Fruit fly (Drosophila melanogaster): ENCODE data around the gene CG16711.

Gene CG16711

DNA sequence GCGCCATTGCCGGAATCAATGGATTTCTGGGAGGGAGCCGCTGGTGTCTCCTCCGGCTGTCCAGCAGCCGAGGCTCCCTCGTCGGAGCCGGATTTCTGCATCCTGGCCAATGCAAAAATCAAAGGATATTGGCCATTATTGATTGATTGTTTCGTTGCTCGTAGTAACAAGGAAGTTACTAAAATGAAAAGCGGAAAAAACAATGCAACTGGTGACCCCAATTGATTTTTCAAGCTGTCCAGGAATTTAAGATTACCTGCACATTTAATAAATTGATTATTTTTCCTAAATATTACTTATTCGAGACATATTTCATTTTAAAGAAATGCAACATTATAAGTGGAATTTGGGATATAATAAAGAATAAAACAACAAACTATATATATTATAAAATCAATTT, 636 bp upstream of the CG16711 start, which contains the start of gene CG6761:
Gene CG6761, minus strand, starts transcription at position 101 of the 400 bp plus-strand sequence.
- TF ChIP-seq Myc (optimal IDR thresholded peaks at IDR 0.05) (no peak), OdsH (GFP tag; optimal IDR thresholded peaks at IDR 0.05) (no peak), dl (GFP tag; optimal IDR thresholded peaks at IDR 0.05; ENCODE audit: insufficient read depth in 1 of 2, partially characterized antibody in 2 of 2) (no peak), sage (GFP tag; optimal IDR thresholded peaks at IDR 0.05) (no peak), usp (GFP tag; optimal IDR thresholded peaks at IDR 0.05) (no peak), rgr (GFP tag; optimal IDR thresholded peaks at IDR 0.05) (no peak), ey (GFP tag; optimal IDR thresholded peaks at IDR 0.05) (no peak), Dfd (GFP tag; optimal IDR thresholded peaks at IDR 0.05) (no peak), Abd-B (GFP tag; optimal IDR thresholded peaks at IDR 0.05) (no peak), Sp1 (GFP tag; optimal IDR thresholded peaks at IDR 0.05) (no peak), Rel (GFP tag; optimal IDR thresholded peaks at IDR 0.05) (no peak), Rel (tag; optimal IDR thresholded peaks at IDR 0.05) (no peak), tai (GFP tag; optimal IDR thresholded peaks at IDR 0.05) (no peak), br (GFP tag; optimal IDR thresholded peaks at IDR 0.05) (no peak)

dm6 chr3L:9705591-9705990, 1.5 kb downstream of the CG16711 start:
- TF ChIP-seq tai (GFP tag; optimal IDR thresholded peaks at IDR 0.05) = no peak

DNA sequence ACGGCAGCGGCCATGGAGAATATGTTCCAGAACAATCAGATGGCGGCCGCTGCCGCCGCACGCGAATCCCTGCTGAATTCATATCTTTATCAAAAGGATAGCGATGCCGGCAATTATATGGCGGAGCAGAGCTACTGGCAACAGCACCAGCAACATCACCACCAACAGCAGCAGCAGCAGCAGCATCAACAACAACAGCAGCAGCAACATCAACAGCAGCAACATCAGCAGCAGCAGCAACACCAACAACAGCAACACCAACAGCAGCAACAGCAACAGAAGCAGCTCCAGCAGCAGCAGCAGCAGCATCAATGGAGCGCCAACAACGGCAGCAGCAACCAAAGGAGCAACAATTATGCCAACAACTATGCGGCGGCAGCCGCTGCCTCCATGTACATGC, 4.7 kb downstream of the CG16711 start:
- TF ChIP-seq Dfd (GFP tag; optimal IDR thresholded peaks at IDR 0.05) = peak; percentile 96
- TF ChIP-seq Rel (GFP tag; optimal IDR thresholded peaks at IDR 0.05) = no peak
- no peak for TF ChIP-seq Rel (tag; optimal IDR thresholded peaks at IDR 0.05)

- TF ChIP-seq HLH106 (tag; optimal IDR thresholded peaks at IDR 0.05) (no peak), Rel (GFP tag; optimal IDR thresholded peaks at IDR 0.05) (no peak), Rel (tag; optimal IDR thresholded peaks at IDR 0.05) (peak; percentile 95)
Observed at dm6 chr3L:9711203-9711602, 7.1 kb downstream of the CG16711 start.

DNA sequence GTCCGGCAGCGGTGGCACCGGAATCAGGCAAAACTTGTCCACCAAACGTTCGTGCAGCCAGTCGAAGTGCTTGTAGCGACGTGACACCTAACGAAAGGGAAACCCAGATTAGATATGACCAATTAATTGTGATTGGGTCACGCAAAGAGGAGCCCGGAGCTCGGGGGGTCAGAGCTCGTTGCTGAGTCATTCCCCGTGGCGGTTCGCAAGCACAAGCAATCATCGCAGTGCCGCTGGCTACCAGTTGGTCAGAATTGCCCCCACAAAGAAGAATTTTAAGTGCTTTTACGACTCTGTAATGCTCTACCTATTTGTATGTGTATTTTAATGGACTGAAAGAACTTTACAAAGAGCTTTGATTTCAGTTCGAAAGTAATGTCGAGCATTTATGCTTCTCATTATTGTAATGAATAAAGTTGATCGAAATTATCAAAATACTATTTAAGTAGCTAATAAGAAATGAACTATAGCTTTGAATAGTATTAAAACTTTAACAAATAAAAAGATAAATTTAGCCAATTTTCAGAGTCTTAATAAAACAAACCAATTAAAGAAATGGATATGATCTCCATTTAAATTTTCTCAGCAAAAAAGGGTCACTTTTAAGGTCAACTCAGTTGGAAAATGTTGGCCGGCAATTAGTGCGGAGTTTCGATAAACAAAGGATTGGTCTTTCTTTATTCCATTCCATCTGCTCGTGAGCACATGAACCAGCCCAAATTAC, 8.1 kb downstream of the CG16711 start:
- TF ChIP-seq tai (GFP tag; optimal IDR thresholded peaks at IDR 0.05) = no peak
- peak; percentile 39 for TF ChIP-seq h (GFP tag; optimal IDR thresholded peaks at IDR 0.05)
- TF ChIP-seq OdsH (GFP tag; optimal IDR thresholded peaks at IDR 0.05) = peak; percentile 19
- no peak for TF ChIP-seq CG9705 (GFP tag; optimal IDR thresholded peaks at IDR 0.05)
- no peak for TF ChIP-seq br (GFP tag; optimal IDR thresholded peaks at IDR 0.05)
- TF ChIP-seq ey (GFP tag; optimal IDR thresholded peaks at IDR 0.05) = peak; percentile 16
- TF ChIP-seq CrebA (GFP tag; optimal IDR thresholded peaks at IDR 0.05; ENCODE audit: borderline replicate concordance) = no peak
- peak; percentile 24 for TF ChIP-seq psq (GFP tag; optimal IDR thresholded peaks at IDR 0.05)
- TF ChIP-seq foxo (GFP tag; optimal IDR thresholded peaks at IDR 0.05) = peak in 1 of 2 experiments; percentile 40
- TF ChIP-seq usp (GFP tag; optimal IDR thresholded peaks at IDR 0.05) = no peak
- TF ChIP-seq Jra (GFP tag; optimal IDR thresholded peaks at IDR 0.05) = no peak
- TF ChIP-seq HLH106 (tag; optimal IDR thresholded peaks at IDR 0.05) = no peak

dm6 chr3L:9713383-9713827, 9.3 kb downstream of the CG16711 start, which contains the start of gene SH3PX1:
SH3PX1 (minus strand) TSS chr3L:9713827.
- TF ChIP-seq Hr83 (GFP tag; optimal IDR thresholded peaks at IDR 0.05; ENCODE audit: poor library complexity, severe bottlenecking) = peak; percentile 30
- no peak for TF ChIP-seq Rel (GFP tag; optimal IDR thresholded peaks at IDR 0.05)
- TF ChIP-seq Rel (tag; optimal IDR thresholded peaks at IDR 0.05) = peak; percentile 40
- no peak for TF ChIP-seq lola (GFP tag; optimal IDR thresholded peaks at IDR 0.05)

DNA sequence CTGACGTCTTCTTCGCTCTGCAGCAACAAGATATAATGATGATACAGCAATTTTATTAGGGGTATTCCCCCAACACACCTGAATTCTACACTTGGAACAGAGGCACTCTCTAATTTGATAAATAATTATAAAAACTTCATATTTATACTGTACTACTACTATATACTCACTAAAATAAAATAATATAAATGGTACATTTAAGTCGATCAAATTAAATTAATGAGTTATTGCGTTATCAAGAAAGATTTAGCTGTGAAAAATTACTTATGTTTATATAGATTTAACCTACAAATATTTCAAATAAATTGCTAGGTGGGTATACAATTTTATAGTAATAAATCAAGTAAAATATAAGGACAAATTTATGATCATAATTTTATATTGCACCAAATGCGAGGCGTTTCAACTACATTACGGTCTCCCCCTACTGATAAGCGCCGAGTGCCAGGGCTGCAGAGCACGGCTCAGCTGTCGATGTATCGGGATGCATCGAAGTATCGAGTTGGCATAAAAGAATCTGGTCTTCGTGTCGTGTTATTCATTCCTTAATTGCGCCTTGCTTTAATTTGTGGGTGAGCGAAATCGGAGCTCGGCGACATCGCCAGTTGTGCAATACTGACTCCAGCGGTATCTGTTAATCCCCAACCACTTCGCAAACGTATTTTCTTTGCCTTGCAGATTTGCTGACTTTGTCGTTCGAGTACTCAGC, 9.9 kb downstream of the CG16711 start, which contains the start of gene vsg:
Gene vsg, plus strand, starts transcription at position 497 of the 709 bp plus-strand sequence.
- TF ChIP-seq CG9705 (GFP tag; optimal IDR thresholded peaks at IDR 0.05) = peak; percentile 51
- no peak for TF ChIP-seq lola (GFP tag; optimal IDR thresholded peaks at IDR 0.05)
- TF ChIP-seq Abd-B (GFP tag; optimal IDR thresholded peaks at IDR 0.05) = no peak
- TF ChIP-seq woc (GFP tag; optimal IDR thresholded peaks at IDR 0.05) = peak; percentile 47
- TF ChIP-seq psq (GFP tag; optimal IDR thresholded peaks at IDR 0.05) = peak; percentile 62
- no peak for TF ChIP-seq sage (GFP tag; optimal IDR thresholded peaks at IDR 0.05)
- no peak for TF ChIP-seq GATAd (GFP tag; optimal IDR thresholded peaks at IDR 0.05)
- peak; percentile 75 for TF ChIP-seq sv (GFP tag; optimal IDR thresholded peaks at IDR 0.05)
- TF ChIP-seq Hr83 (GFP tag; optimal IDR thresholded peaks at IDR 0.05; ENCODE audit: poor library complexity, severe bottlenecking) = peak; percentile 69
- peak; percentile 4 for TF ChIP-seq Myc (optimal IDR thresholded peaks at IDR 0.05)
- TF ChIP-seq Mio (GFP tag; optimal IDR thresholded peaks at IDR 0.05) = no peak
- TF ChIP-seq br (GFP tag; optimal IDR thresholded peaks at IDR 0.05) = no peak
- TF ChIP-seq pan (optimal IDR thresholded peaks at IDR 0.05) = no peak
- TF ChIP-seq jim (GFP tag; optimal IDR thresholded peaks at IDR 0.05) = no peak
- peak in 1 of 2 experiments; percentile 76 for TF ChIP-seq foxo (GFP tag; optimal IDR thresholded peaks at IDR 0.05)
- no peak for TF ChIP-seq Hnf4 (GFP tag; optimal IDR thresholded peaks at IDR 0.05)
- peak; percentile 82 for TF ChIP-seq Sp1 (GFP tag; optimal IDR thresholded peaks at IDR 0.05)
- peak; percentile 30 for TF ChIP-seq Dfd (GFP tag; optimal IDR thresholded peaks at IDR 0.05)
- TF ChIP-seq h (GFP tag; optimal IDR thresholded peaks at IDR 0.05) = peak; percentile 38
- no peak for TF ChIP-seq Hr78 (GFP tag; optimal IDR thresholded peaks at IDR 0.05)
- TF ChIP-seq tai (GFP tag; optimal IDR thresholded peaks at IDR 0.05) = no peak
- no peak for TF ChIP-seq dsf (GFP tag; optimal IDR thresholded peaks at IDR 0.05; ENCODE audit: borderline replicate concordance)
- TF ChIP-seq usp (GFP tag; optimal IDR thresholded peaks at IDR 0.05) = no peak
- TF ChIP-seq dmrt93B (GFP tag; optimal IDR thresholded peaks at IDR 0.05) = peak; percentile 70
